Fruit fly (Drosophila melanogaster) whole organism, embryonic: Measurements from ENCODE around the gene CG9855.

Experiments used
- Awh ChIP-seq: fragments of 200-800 bp; sonication (Bioruptor generic); IDR thresholded peaks from 2 replicates; pipeline ENCODE4, ENCODE4 v1.3.6; 2022; ENCODE audit warnings: missing biosample characterization, missing genetic modification characterization
- C15 ChIP-seq: fragments of 200-800 bp; sonication (Bioruptor generic); IDR thresholded peaks from 3 replicates; pipeline ENCODE4 v1.3.6; 2022; ENCODE audit warnings: missing biosample characterization, missing genetic modification characterization
- CG10267 ChIP-seq: fragments of 200-800 bp; sonication (Bioruptor generic); optimal IDR thresholded peaks from 2 replicates; lab custom pipeline; 2018; ENCODE audit warnings: missing biosample characterization, mild to moderate bottlenecking, missing genetic modification characterization, moderate library complexity
- CG11085 ChIP-seq: fragments of 200-800 bp; sonication (Bioruptor generic); IDR thresholded peaks from 2 replicates; pipeline ENCODE4 v1.3.6; 2022; ENCODE audit warnings: missing biosample characterization, missing genetic modification characterization
- CG11456 ChIP-seq: fragments of 200-800 bp; sonication (Bioruptor generic); IDR thresholded peaks from 3 replicates; pipeline ENCODE4 v1.3.6; 2022; ENCODE audit warnings: missing biosample characterization, missing genetic modification characterization
- CG11560 ChIP-seq: fragments of 200-800 bp; sonication (Bioruptor generic); IDR thresholded peaks from 3 replicates; pipeline ENCODE4 v1.3.6; 2022; ENCODE audit warnings: missing biosample characterization, missing genetic modification characterization
- CG15696 ChIP-seq: fragments of 200-800 bp; sonication (Bioruptor generic); optimal IDR thresholded peaks from 2 replicates; lab custom pipeline; 2019; ENCODE audit warnings: missing biosample characterization, mild to moderate bottlenecking, missing genetic modification characterization, moderate library complexity
- CG17359 ChIP-seq: fragments of 200-800 bp; sonication (Bioruptor generic); optimal IDR thresholded peaks from 3 replicates; lab custom pipeline; 2018; ENCODE audit warnings: missing biosample characterization, mild to moderate bottlenecking, missing genetic modification characterization, moderate library complexity
- CG1832 ChIP-seq: fragments of 200-800 bp; sonication (Bioruptor generic); optimal IDR thresholded peaks from 2 replicates; lab custom pipeline; 2017; ENCODE audit warnings: missing biosample characterization, mild to moderate bottlenecking, missing genetic modification characterization, inconsistent platforms
- CG30431 ChIP-seq: fragments of 200-800 bp; sonication (Bioruptor generic); optimal IDR thresholded peaks from 2 replicates; lab custom pipeline; 2017; ENCODE audit warnings: missing biosample characterization, missing genetic modification characterization
- CG3407 ChIP-seq: fragments of 200-800 bp; sonication (Bioruptor generic); optimal IDR thresholded peaks from 2 replicates; lab custom pipeline; 2018; ENCODE audit warnings: missing biosample characterization, mild to moderate bottlenecking, missing genetic modification characterization
- CG43689 ChIP-seq: fragments of 200-800 bp; sonication (Bioruptor generic); IDR thresholded peaks from 2 replicates; pipeline ENCODE4 v1.3.6; 2022; ENCODE audit warnings: missing biosample characterization, missing genetic modification characterization
- CG5953 ChIP-seq: fragments of 200-800 bp; sonication (Bioruptor generic); IDR thresholded peaks from 2 replicates; pipeline ENCODE4 v1.3.6; 2022; ENCODE audit warnings: missing biosample characterization, missing genetic modification characterization
- CG6254 ChIP-seq: fragments of 200-800 bp; sonication (Bioruptor generic); optimal IDR thresholded peaks from 3 replicates; lab custom pipeline; 2017; ENCODE audit warnings: mild to moderate bottlenecking, missing biosample characterization, missing genetic modification reagents, missing genetic modification characterization
- CG6791 ChIP-seq: fragments of 200-800 bp; sonication (Bioruptor generic); IDR thresholded peaks from 3 replicates; pipeline ENCODE4 v1.3.6; 2022; ENCODE audit warnings: missing biosample characterization, missing genetic modification characterization; ENCODE audit not compliant: partially characterized antibody
- CG6854 ChIP-seq: fragments of 200-800 bp; sonication (Bioruptor generic); optimal IDR thresholded peaks from 3 replicates; lab custom pipeline; 2017; ENCODE audit warnings: missing biosample characterization, mild to moderate bottlenecking, missing genetic modification characterization
- CG7745 ChIP-seq: fragments of 200-800 bp; sonication (Bioruptor generic); optimal IDR thresholded peaks from 2 replicates; lab custom pipeline; 2018; ENCODE audit warnings: missing biosample characterization, mild to moderate bottlenecking, missing genetic modification characterization, moderate library complexity
- CG9932 ChIP-seq: fragments of 200-800 bp; sonication (Bioruptor generic); IDR thresholded peaks from 2 replicates; pipeline ENCODE4 v1.3.6; 2022; ENCODE audit warnings: missing biosample characterization, missing genetic modification characterization
- Dfd ChIP-seq, 2 experiments: fragments of >200 bp; optimal IDR thresholded peaks; 2 replicates each; lab custom pipeline; 2017; ENCODE audit warnings: missing biosample characterization in 2 of 2, missing genetic modification characterization in 2 of 2
- Dll ChIP-seq: fragments of 200-800 bp; sonication (Bioruptor generic); IDR thresholded peaks from 4 replicates; pipeline ENCODE4 v1.3.6; 2022; ENCODE audit warnings: missing biosample characterization, missing genetic modification characterization; ENCODE audit not compliant: partially characterized antibody
- Doc2 ChIP-seq: fragments of 200-800 bp; sonication (Bioruptor generic); IDR thresholded peaks from 2 replicates; pipeline ENCODE4 v1.3.6; 2022; ENCODE audit warnings: missing biosample characterization, missing genetic modification characterization
- Drgx ChIP-seq: fragments of 200-800 bp; sonication (Bioruptor generic); IDR thresholded peaks from 2 replicates; pipeline ENCODE4 v1.3.6; 2022; ENCODE audit warnings: missing biosample characterization, missing genetic modification characterization
- Hand ChIP-seq: fragments of 200-800 bp; sonication (Bioruptor generic); optimal IDR thresholded peaks from 2 replicates; lab custom pipeline; 2017; ENCODE audit warnings: mild to moderate bottlenecking, missing biosample characterization, missing genetic modification reagents, missing genetic modification characterization
- Max ChIP-seq: fragments of 200-800 bp; sonication (Bioruptor generic); optimal IDR thresholded peaks from 2 replicates; lab custom pipeline; 2016; ENCODE audit warnings: missing biosample characterization, mild to moderate bottlenecking, missing genetic modification characterization
- Nf-YB ChIP-seq: fragments of 200-800 bp; sonication (Bioruptor generic); optimal IDR thresholded peaks from 3 replicates; lab custom pipeline; 2019; ENCODE audit warnings: missing biosample characterization, mild to moderate bottlenecking, missing genetic modification characterization, moderate library complexity
- NfI ChIP-seq: fragments of 200-800 bp; sonication (Bioruptor generic); optimal IDR thresholded peaks from 3 replicates; lab custom pipeline; 2018; ENCODE audit warnings: missing biosample characterization, mild to moderate bottlenecking, missing genetic modification characterization, moderate library complexity
- Optix ChIP-seq: fragments of 200-800 bp; sonication (Bioruptor generic); IDR thresholded peaks from 3 replicates; pipeline ENCODE4 v1.3.6; 2022; ENCODE audit warnings: missing biosample characterization, missing genetic modification characterization
- Spps ChIP-seq: fragments of 200-800 bp; sonication (Bioruptor generic); optimal IDR thresholded peaks from 2 replicates; lab custom pipeline; 2018; ENCODE audit warnings: missing biosample characterization, mild to moderate bottlenecking, missing genetic modification characterization
- Taf1 ChIP-seq: fragments of 200-800 bp; sonication (Bioruptor generic); IDR thresholded peaks from 2 replicates; pipeline ENCODE4 v1.3.6; 2022; ENCODE audit warnings: missing biosample characterization, missing genetic modification characterization
- Vsx1 ChIP-seq: fragments of 200-800 bp; sonication (Bioruptor generic); optimal IDR thresholded peaks from 2 replicates; lab custom pipeline; 2017; ENCODE audit warnings: missing biosample characterization, mild to moderate bottlenecking, missing genetic modification characterization, missing genetic modification reagents
- ara ChIP-seq: fragments of 200-800 bp; sonication (Bioruptor generic); IDR thresholded peaks from 2 replicates; pipeline ENCODE4 v1.3.6; 2022; ENCODE audit warnings: missing biosample characterization, missing genetic modification characterization
- ash1 ChIP-seq: fragments of 200-800 bp; sonication (Bioruptor generic); optimal IDR thresholded peaks from 2 replicates; lab custom pipeline; 2018; ENCODE audit warnings: missing biosample characterization, mild to moderate bottlenecking, missing genetic modification characterization
- bowl ChIP-seq: fragments of 200-800 bp; sonication (Bioruptor generic); IDR thresholded peaks from 2 replicates; pipeline ENCODE4 v1.3.6; 2022; ENCODE audit warnings: missing biosample characterization, missing genetic modification characterization
- btn ChIP-seq: fragments of 200-800 bp; sonication (Bioruptor generic); optimal IDR thresholded peaks from 2 replicates; lab custom pipeline; 2016; ENCODE audit warnings: missing biosample characterization, missing genetic modification characterization
- cg ChIP-seq: fragments of 200-800 bp; sonication (Bioruptor generic); optimal IDR thresholded peaks from 3 replicates; lab custom pipeline; 2019; ENCODE audit warnings: missing biosample characterization, mild to moderate bottlenecking, missing genetic modification characterization, moderate library complexity
- chif ChIP-seq, 2 experiments: fragments of 200-800 bp; sonication (Bioruptor generic); optimal IDR thresholded peaks; 3 replicates each; lab custom pipeline; 2016; ENCODE audit warnings: missing biosample characterization in 2 of 2, missing genetic modification characterization in 2 of 2
- da ChIP-seq: fragments of 200-800 bp; sonication (Bioruptor generic); optimal IDR thresholded peaks from 2 replicates; lab custom pipeline; 2016; ENCODE audit warnings: missing biosample characterization, missing genetic modification characterization
- esg ChIP-seq: fragments of 200-800 bp; sonication (Bioruptor generic); conservative IDR thresholded peaks from 2 replicates; pipeline ENCODE4 v1.3.6; 2022; ENCODE audit warnings: missing biosample characterization, missing genetic modification characterization
- ewg ChIP-seq: fragments of 200-800 bp; sonication (Bioruptor generic); optimal IDR thresholded peaks from 3 replicates; lab custom pipeline; 2017; ENCODE audit warnings: mild to moderate bottlenecking, missing biosample characterization, missing genetic modification reagents, missing genetic modification characterization
- exex ChIP-seq: fragments of 200-800 bp; sonication (Bioruptor generic); optimal IDR thresholded peaks from 4 replicates; lab custom pipeline; 2018; ENCODE audit warnings: missing biosample characterization, mild to moderate bottlenecking, missing genetic modification characterization, moderate library complexity
- gsb-n ChIP-seq: fragments of 200-800 bp; sonication (Bioruptor generic); optimal IDR thresholded peaks from 3 replicates; lab custom pipeline; 2018; ENCODE audit warnings: missing biosample characterization, mild to moderate bottlenecking, missing genetic modification characterization
- hbn ChIP-seq: fragments of 200-800 bp; sonication (Bioruptor generic); IDR thresholded peaks from 2 replicates; pipeline ENCODE4 v1.3.6; 2022; ENCODE audit warnings: missing biosample characterization, missing genetic modification characterization; ENCODE audit not compliant: partially characterized antibody
- hkb ChIP-seq, 2 experiments: fragments of 200-800 bp in 1 of 2; fragments of >200 bp in 1 of 2; sonication (Bioruptor generic) in 1 of 2; IDR thresholded peaks in 1 of 2; optimal IDR thresholded peaks in 1 of 2; 2 replicates each; pipeline versions ENCODE4 v1.3.6 to Lab custom; 2017 to 2022; ENCODE audit warnings: missing biosample characterization in 1 of 2, missing genetic modification characterization in 1 of 2
- luna ChIP-seq: fragments of 200-800 bp; sonication (Bioruptor generic); optimal IDR thresholded peaks from 2 replicates; lab custom pipeline; 2016; ENCODE audit warnings: missing biosample characterization, missing genetic modification characterization
- mam ChIP-seq: fragments of 200-800 bp; sonication (Bioruptor generic); optimal IDR thresholded peaks from 3 replicates; lab custom pipeline; 2016; ENCODE audit warnings: missing biosample characterization, missing genetic modification characterization
- peb ChIP-seq: fragments of 200-800 bp; sonication (Bioruptor generic); IDR thresholded peaks from 2 replicates; pipeline ENCODE4 v1.3.6; 2022; ENCODE audit warnings: missing biosample characterization, missing genetic modification characterization
- pros ChIP-seq: fragments of 200-800 bp; sonication (Bioruptor generic); optimal IDR thresholded peaks from 3 replicates; lab custom pipeline; 2019; ENCODE audit warnings: missing biosample characterization, mild to moderate bottlenecking, missing genetic modification characterization, moderate library complexity
- row ChIP-seq: fragments of 200-800 bp; sonication (Bioruptor generic); IDR thresholded peaks from 3 replicates; pipeline ENCODE4 v1.3.6; 2022; ENCODE audit warnings: missing biosample characterization, missing genetic modification characterization
- sd ChIP-seq: fragments of 200-800 bp; sonication (Bioruptor generic); optimal IDR thresholded peaks from 3 replicates; lab custom pipeline; 2018; ENCODE audit warnings: missing biosample characterization, mild to moderate bottlenecking, missing genetic modification characterization, moderate library complexity
- sna ChIP-seq: fragments of 200-800 bp; sonication (Bioruptor generic); IDR thresholded peaks from 2 replicates; pipeline ENCODE4 v1.3.6; 2022; ENCODE audit warnings: missing biosample characterization, missing genetic modification characterization; ENCODE audit not compliant: partially characterized antibody
- twi ChIP-seq: fragments of 200-800 bp; optimal IDR thresholded peaks from 2 replicates; lab custom pipeline; 2019; ENCODE audit warnings: missing biosample characterization, mild to moderate bottlenecking, missing genetic modification characterization, moderate library complexity

The CG9855 gene

DNA sequence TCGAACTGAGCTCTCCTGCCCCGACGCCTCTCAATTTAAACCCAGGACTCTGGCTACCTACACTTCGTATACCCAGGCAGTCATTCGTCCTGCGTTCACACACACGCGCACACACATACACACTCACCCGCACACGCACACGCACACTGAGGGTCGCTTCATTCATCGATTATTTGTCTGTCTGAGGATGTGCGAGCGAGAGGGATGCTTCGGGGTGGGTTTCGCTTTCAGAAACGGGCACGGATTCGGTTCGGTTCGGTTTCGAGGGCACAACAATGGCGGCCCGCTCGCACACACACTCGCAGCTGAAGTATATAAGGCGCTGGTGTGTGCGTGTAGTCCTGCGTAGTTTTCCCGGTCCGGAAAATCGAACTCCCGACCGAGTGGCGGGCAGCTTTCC is 51.0 kb downstream of the CG9855 start, which contains the start of gene hkb (continued):
- no peak for TF ChIP-seq NfI (GFP tag; lab: Kevin White, UChicago)
- TF ChIP-seq exex (tag; lab: Kevin White, UChicago): no peak
- no peak for TF ChIP-seq btn (GFP tag; lab: Kevin White, UChicago)
- no peak for TF ChIP-seq Dfd (GFP tag; optimal IDR thresholded peaks at IDR 0.05; lab: Kevin White, UChicago)
- no peak for TF ChIP-seq bowl
- no peak for TF ChIP-seq CG11085 (GFP tag; lab: Robert Waterston, UW)
- no peak for TF ChIP-seq sd (tag; lab: Kevin White, UChicago)
- TF ChIP-seq C15 (GFP tag; lab: Robert Waterston, UW): no peak
- TF ChIP-seq hkb (optimal IDR thresholded peaks at IDR 0.05; lab: Kevin White, UChicago): no peak
- peak; percentile 37; the same call in 1 of the 2 replicates for TF ChIP-seq hkb (GFP tag; IDR thresholded peaks at IDR 0.05; lab: Robert Waterston, UW)
- peak; percentile 81 for TF ChIP-seq CG1832 (GFP tag; lab: Kevin White, UChicago)
- TF ChIP-seq peb (GFP tag; lab: Robert Waterston, UW): no peak
- TF ChIP-seq CG7745 (tag; lab: Kevin White, UChicago): no peak
- no peak for TF ChIP-seq chif (GFP tag; optimal IDR thresholded peaks at IDR 0.05; lab: Kevin White, UChicago)
- no peak for TF ChIP-seq Max (GFP tag; lab: Kevin White, UChicago)
- peak; percentile 41 for TF ChIP-seq pros
- no peak for TF ChIP-seq CG6254 (GFP tag; lab: Kevin White, UChicago)
- peak; percentile 94 for TF ChIP-seq Nf-YB (GFP tag; lab: Kevin White, UChicago)
- TF ChIP-seq hbn: no peak
- no peak for TF ChIP-seq Doc2 (GFP tag; lab: Robert Waterston, UW)
- no peak for TF ChIP-seq ara (GFP tag; lab: Robert Waterston, UW)
- peak; percentile 42 for TF ChIP-seq ewg (GFP tag; lab: Kevin White, UChicago)
- no peak for TF ChIP-seq Dll (GFP tag; lab: Robert Waterston, UW)
- no peak for TF ChIP-seq Taf1 (GFP tag; lab: Robert Waterston, UW)
- TF ChIP-seq ash1 (GFP tag; lab: Kevin White, UChicago): no peak
- TF ChIP-seq CG5953: no peak
- no peak for TF ChIP-seq luna (GFP tag; lab: Kevin White, UChicago)
- no peak for TF ChIP-seq CG30431 (GFP tag; lab: Kevin White, UChicago)
- no peak for TF ChIP-seq sna (GFP tag; lab: Robert Waterston, UW)
- TF ChIP-seq row (GFP tag; lab: Robert Waterston, UW): no peak
- TF ChIP-seq CG11560: no peak
- no peak for TF ChIP-seq Spps (tag; lab: Kevin White, UChicago)
- no peak for TF ChIP-seq CG15696 (tag; lab: Kevin White, UChicago)
- TF ChIP-seq Awh (GFP tag; lab: Robert Waterston, UW): no peak
- TF ChIP-seq Optix (GFP tag; lab: Robert Waterston, UW): no peak
- no peak for TF ChIP-seq Hand (GFP tag; lab: Kevin White, UChicago)
- TF ChIP-seq twi (tag; lab: Kevin White, UChicago): peak; percentile 51
- no peak for TF ChIP-seq esg
- TF ChIP-seq CG11456: no peak
- TF ChIP-seq CG3407 (GFP tag; lab: Kevin White, UChicago): no peak
- no peak for TF ChIP-seq CG17359 (tag; lab: Kevin White, UChicago)
- no peak for TF ChIP-seq CG9932 (GFP tag; lab: Robert Waterston, UW)
- TF ChIP-seq gsb-n: peak; percentile 89
- TF ChIP-seq Vsx1 (GFP tag; lab: Kevin White, UChicago): no peak
- TF ChIP-seq CG6854: no peak
- TF ChIP-seq mam: no peak
- TF ChIP-seq CG43689 (GFP tag; lab: Robert Waterston, UW): no peak
- 0 out of 3 replicates have a peak, but pooled peaks have one; percentile 10 for TF ChIP-seq CG6791 (GFP tag; lab: Robert Waterston, UW)
- TF ChIP-seq CG10267 (tag; lab: Kevin White, UChicago): no peak
- TF ChIP-seq Drgx (GFP tag; lab: Robert Waterston, UW): no peak
- no peak for TF ChIP-seq da (GFP tag; lab: Kevin White, UChicago)
- TF ChIP-seq cg (GFP tag; lab: Kevin White, UChicago): peak; percentile 95
